Worm (Caenorhabditis elegans): ENCODE measurements around the gene asp-6.

asp-6 gene

DNA sequence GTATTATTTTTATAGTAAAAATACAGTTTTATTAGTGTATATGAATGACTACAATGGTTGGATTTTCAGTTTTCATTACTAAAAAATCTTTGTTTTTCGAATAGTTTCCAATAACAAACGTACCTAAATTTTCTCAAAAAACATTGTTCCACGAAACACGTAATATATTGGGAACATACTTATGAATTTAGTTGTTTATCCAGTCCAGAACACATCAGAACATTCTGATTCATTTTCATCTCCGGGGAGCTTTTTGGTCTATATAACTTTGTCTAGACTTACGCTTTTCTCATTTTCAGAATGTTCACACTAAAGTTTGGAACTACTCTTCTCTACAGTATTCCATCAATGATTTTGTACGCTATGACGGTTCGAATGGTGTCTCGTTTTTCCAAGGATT lies 23.0 kb upstream of the asp-6 start, which contains the start of gene srg-33:
Gene srg-33, plus strand, starts transcription at position 301 of the 400 bp plus-strand sequence.
- TF ChIP-seq him-1 (tag; optimal IDR thresholded peaks at IDR 0.05) = no peak
- TF ChIP-seq dao-5 (tag; optimal IDR thresholded peaks at IDR 0.05) = no peak
- TF ChIP-seq W03F9.2 (tag; optimal IDR thresholded peaks at IDR 0.05) = no peak

DNA sequence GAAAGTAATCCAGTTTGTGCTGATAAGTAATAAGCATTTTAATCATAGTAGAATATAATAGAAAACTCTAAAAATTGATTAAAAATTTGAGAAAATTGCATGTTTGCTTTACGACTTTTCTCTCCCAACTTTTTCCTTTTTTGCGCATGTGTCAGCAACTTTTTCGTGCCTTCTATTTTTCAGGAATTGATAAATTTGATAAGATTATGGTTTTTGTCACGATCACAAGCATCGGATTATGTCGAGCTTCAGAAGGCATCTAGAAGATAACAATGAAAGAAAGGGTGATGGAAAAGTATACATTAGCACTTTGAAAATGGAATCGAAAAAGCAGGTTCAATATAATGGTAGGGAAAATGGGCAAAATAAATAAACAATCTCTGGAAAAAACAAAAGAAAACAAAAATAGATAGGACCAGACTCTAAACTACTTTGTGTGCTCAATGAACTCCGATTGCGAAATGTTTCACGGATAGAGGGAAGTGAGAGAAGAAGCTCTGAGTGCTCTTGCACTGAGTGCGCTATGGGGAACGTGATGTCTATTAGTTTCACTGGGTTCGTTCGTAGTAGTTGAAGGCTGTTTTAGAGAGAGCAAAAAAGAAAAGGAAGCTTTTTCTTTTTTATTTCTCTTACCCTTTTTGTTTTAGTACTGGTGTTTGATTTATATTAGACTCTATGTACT lies 19.5 kb upstream of the asp-6 start:
- no peak for TF ChIP-seq him-1 (tag; optimal IDR thresholded peaks at IDR 0.05)
- no peak for TF ChIP-seq dao-5 (tag; optimal IDR thresholded peaks at IDR 0.05)
- TF ChIP-seq W03F9.2 (tag; optimal IDR thresholded peaks at IDR 0.05) = no peak

DNA sequence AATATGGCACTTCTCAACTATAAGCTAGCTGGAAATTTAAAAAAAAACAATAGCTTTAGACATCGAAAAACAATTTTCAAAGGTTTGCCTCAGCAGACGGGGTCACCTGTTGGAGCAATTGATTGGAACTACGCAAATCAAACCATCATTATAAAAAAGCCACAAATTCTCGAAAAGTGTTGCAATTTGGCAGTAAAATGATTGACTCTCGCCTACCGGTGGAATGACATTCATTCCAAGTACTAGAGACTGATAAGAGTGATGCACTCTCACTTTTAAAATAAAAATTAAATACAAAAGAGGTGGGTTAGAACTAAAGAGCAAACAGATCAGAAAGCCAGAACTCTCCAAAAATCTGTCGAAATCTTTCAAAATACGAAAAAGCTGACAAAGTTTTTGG lies 16.7 kb upstream of the asp-6 start:
- TF ChIP-seq dao-5 (tag; optimal IDR thresholded peaks at IDR 0.05) (no peak), W03F9.2 (tag; optimal IDR thresholded peaks at IDR 0.05) (no peak), him-1 (tag; optimal IDR thresholded peaks at IDR 0.05) (no peak)

- TF ChIP-seq W03F9.2 (tag; optimal IDR thresholded peaks at IDR 0.05) (no peak), him-1 (tag; optimal IDR thresholded peaks at IDR 0.05) (no peak), dao-5 (tag; optimal IDR thresholded peaks at IDR 0.05) (no peak)
Observed at ce11 chrV:8284800-8285199, 16.1 kb upstream of the asp-6 start, which contains the start of gene slc-17.5. Gene slc-17.5, minus strand, starts transcription at chrV:8284900.

DNA sequence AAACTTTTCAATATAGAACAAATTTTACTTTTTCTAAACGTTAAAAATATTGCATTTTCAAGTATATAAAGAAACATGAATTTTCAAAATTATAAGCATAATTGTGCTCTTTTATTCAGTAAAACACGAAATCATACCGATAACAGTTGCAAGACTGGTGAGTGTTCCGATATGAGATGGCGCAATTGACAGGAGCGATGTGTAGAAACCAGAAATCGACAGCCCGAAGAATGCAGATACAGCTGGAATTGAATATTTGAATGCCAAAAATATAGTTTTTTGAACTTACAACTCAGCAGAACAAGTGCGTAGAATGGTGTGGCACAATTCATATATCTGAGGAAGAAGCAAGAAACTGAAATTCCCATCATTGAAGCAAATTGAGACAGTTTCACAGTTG lies 14.2 kb upstream of the asp-6 start:
- TF ChIP-seq W03F9.2 (tag; optimal IDR thresholded peaks at IDR 0.05) (no peak), him-1 (tag; optimal IDR thresholded peaks at IDR 0.05) (no peak), dao-5 (tag; optimal IDR thresholded peaks at IDR 0.05) (no peak)

ce11 chrV:8281646-8282045 lies 12.9 kb upstream of the asp-6 start:
- no peak for TF ChIP-seq dao-5 (tag; optimal IDR thresholded peaks at IDR 0.05)
- TF ChIP-seq W03F9.2 (tag; optimal IDR thresholded peaks at IDR 0.05) = no peak
- no peak for TF ChIP-seq him-1 (tag; optimal IDR thresholded peaks at IDR 0.05)

ce11 chrV:8280770-8281169 lies 12.0 kb upstream of the asp-6 start, which contains the start of gene str-135:
Gene str-135, minus strand, starts transcription at chrV:8280870.
- no peak for TF ChIP-seq dao-5 (tag; optimal IDR thresholded peaks at IDR 0.05)
- TF ChIP-seq W03F9.2 (tag; optimal IDR thresholded peaks at IDR 0.05) = no peak
- TF ChIP-seq him-1 (tag; optimal IDR thresholded peaks at IDR 0.05) = no peak

- TF ChIP-seq dao-5 (tag; optimal IDR thresholded peaks at IDR 0.05) = no peak
- no peak for TF ChIP-seq him-1 (tag; optimal IDR thresholded peaks at IDR 0.05)
- TF ChIP-seq W03F9.2 (tag; optimal IDR thresholded peaks at IDR 0.05) = no peak
Observed at ce11 chrV:8278830-8279229, 10.1 kb upstream of the asp-6 start, which contains the start of gene str-136. Gene str-136, minus strand, starts transcription at chrV:8278930.

DNA sequence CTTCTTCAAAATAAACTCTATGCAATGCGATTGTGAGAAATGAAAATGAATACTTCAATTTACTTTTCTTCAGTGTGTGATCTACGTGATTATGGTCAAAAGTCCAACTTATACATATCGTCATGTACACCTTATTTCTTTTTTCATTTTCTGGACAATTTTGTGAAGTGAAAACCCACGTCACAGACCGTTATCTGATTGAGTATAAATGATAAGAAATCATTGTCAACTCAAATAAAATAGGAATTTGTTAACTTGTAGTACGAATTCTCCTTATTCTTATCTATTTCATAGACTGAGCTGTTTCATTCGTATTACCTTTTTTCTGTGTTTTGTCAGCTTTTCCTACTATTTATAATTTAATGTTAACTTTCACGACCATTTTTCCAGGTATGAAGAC lies 3.3 kb upstream of the asp-6 start, which contains the start of gene asp-5:
Gene asp-5, plus strand, starts transcription at position 391 of the 400 bp plus-strand sequence.
- TF ChIP-seq dao-5 (tag; optimal IDR thresholded peaks at IDR 0.05) (no peak), W03F9.2 (tag; optimal IDR thresholded peaks at IDR 0.05) (no peak), him-1 (tag; optimal IDR thresholded peaks at IDR 0.05) (no peak)

DNA sequence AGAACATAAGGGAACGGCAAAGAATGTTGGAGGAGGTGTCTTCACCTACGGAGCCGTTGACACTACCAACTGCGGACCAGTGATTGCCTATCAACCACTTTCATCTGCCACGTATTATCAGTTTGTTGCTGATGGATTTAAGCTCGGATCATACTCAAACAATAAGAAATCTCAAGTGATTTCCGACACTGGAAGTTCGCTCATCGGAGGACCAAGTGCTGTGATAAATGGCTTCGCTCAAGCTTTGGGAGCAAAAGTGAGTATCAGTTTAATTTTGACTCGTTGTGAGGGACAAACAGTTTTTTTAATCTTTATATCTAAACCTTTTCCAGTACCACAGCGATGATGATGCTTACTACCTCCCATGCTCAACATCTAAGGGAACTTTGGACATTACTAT lies 2.7 kb upstream of the asp-6 start:
- TF ChIP-seq him-1 (tag; optimal IDR thresholded peaks at IDR 0.05) = no peak
- TF ChIP-seq W03F9.2 (tag; optimal IDR thresholded peaks at IDR 0.05) = no peak
- no peak for TF ChIP-seq dao-5 (tag; optimal IDR thresholded peaks at IDR 0.05)

DNA sequence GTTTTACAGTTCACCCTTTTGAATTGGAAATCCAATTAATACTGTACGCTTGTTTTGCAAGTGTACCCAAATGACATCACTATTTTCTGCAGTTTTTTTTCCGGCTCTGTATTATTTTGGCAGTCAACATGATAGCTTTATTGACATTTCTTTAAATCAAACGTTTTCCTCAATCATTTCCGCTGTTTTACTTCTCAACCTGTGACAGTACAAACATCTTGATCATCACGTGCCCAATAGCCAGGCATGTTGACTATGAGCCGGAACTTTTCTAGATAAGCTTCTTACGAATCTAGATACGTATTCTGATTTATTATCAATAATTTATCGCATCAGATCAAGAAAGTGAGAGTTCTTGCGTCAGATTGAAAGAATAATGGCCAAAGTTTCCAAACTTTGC lies 1.1 kb upstream of the asp-6 start:
- no peak for TF ChIP-seq dao-5 (tag; optimal IDR thresholded peaks at IDR 0.05)
- TF ChIP-seq him-1 (tag; optimal IDR thresholded peaks at IDR 0.05) = no peak
- no peak for TF ChIP-seq W03F9.2 (tag; optimal IDR thresholded peaks at IDR 0.05)

DNA sequence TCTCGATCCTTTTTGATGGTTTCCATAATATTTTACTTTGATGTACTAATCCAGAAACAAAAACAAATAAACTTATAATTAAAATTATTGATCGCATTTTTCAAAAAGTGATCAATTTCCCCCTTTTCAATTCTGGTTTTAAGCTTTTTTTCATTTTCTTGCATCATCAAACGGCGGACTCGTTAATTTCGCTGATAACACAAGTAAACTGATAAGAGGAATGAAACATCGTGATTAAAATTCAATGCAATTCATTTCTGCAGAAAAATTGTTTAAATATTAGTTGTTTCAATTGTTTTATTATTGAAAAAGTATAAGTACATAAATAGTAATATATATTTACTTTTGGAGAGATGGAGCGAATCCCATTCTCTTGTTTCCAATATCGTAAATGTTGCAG lies 1.5 kb downstream of the asp-6 start:
- TF ChIP-seq dao-5 (tag; optimal IDR thresholded peaks at IDR 0.05) (no peak), him-1 (tag; optimal IDR thresholded peaks at IDR 0.05) (no peak), W03F9.2 (tag; optimal IDR thresholded peaks at IDR 0.05) (no peak)

DNA sequence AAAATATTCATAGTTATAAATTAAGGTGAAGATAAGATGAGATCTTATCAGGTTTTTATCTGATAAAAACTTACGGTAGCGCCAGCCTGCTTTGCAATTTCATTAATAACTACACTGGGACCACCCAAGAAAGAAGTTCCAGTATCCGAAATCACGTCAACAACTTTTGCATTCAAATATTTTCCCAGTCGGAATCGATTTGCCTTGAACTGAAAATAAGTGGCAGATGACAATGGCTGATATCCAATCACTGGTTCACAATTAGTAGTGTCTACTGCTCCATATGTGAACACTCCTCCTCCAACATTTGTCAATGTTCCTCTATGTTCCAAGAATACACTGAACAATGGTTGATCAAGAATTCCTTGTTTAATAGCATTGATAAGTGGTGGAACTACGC lies 2.5 kb downstream of the asp-6 start, which contains the start of gene F21F8.5:
Gene F21F8.5, minus strand, starts transcription at position 101 of the 400 bp plus-strand sequence.
- TF ChIP-seq dao-5 (tag; optimal IDR thresholded peaks at IDR 0.05) (no peak), W03F9.2 (tag; optimal IDR thresholded peaks at IDR 0.05) (no peak), him-1 (tag; optimal IDR thresholded peaks at IDR 0.05) (no peak)

- TF ChIP-seq W03F9.2 (tag; optimal IDR thresholded peaks at IDR 0.05) (no peak), dao-5 (tag; optimal IDR thresholded peaks at IDR 0.05) (no peak), him-1 (tag; optimal IDR thresholded peaks at IDR 0.05) (no peak)
Observed at ce11 chrV:8263941-8264340, 4.8 kb downstream of the asp-6 start, which contains the start of gene C16D9.9. Gene C16D9.9, plus strand, starts transcription at chrV:8264241.

- TF ChIP-seq dao-5 (tag; optimal IDR thresholded peaks at IDR 0.05) (no peak), W03F9.2 (tag; optimal IDR thresholded peaks at IDR 0.05) (no peak), him-1 (tag; optimal IDR thresholded peaks at IDR 0.05) (no peak)
Observed at ce11 chrV:8263466-8263865, 5.3 kb downstream of the asp-6 start, which contains the start of gene C16D9.8. Gene C16D9.8, minus strand, starts transcription at chrV:8263566.

All from whole organism, L4/young adult.